Fruit fly (Drosophila melanogaster) whole organism, embryonic: ENCODE data around the gene CG33269.

ENCODE experiments used
- Abd-B ChIP-seq: fragments of 200-800 bp; sonication (Bioruptor generic); optimal IDR thresholded peaks from 2 replicates; lab custom pipeline; 2018; ENCODE audit warnings: missing biosample characterization, mild to moderate bottlenecking, missing genetic modification characterization, moderate library complexity
- Aef1 ChIP-seq: fragments of 200-800 bp; sonication (Bioruptor generic); IDR thresholded peaks from 3 replicates; pipeline ENCODE4 v1.3.6; 2022; ENCODE audit warnings: missing biosample characterization, missing genetic modification characterization
- CG10147 ChIP-seq: fragments of 200-800 bp; sonication (Bioruptor generic); optimal IDR thresholded peaks from 2 replicates; lab custom pipeline; 2019; ENCODE audit warnings: missing biosample characterization, mild to moderate bottlenecking, missing genetic modification characterization, moderate library complexity
- CG10462 ChIP-seq: fragments of 200-800 bp; sonication (Bioruptor generic); optimal IDR thresholded peaks from 2 replicates; lab custom pipeline; 2016; ENCODE audit warnings: missing biosample characterization, missing genetic modification characterization
- CG12744 ChIP-seq: fragments of 200-800 bp; sonication (Bioruptor generic); optimal IDR thresholded peaks from 2 replicates; lab custom pipeline; 2016; ENCODE audit warnings: missing biosample characterization, missing genetic modification characterization
- CG12769 ChIP-seq: fragments of 200-800 bp; sonication (Bioruptor generic); optimal IDR thresholded peaks from 2 replicates; lab custom pipeline; 2019; ENCODE audit warnings: missing biosample characterization, mild to moderate bottlenecking, missing genetic modification characterization, moderate library complexity
- CG13424 ChIP-seq: fragments of 200-800 bp; sonication (Bioruptor generic); optimal IDR thresholded peaks from 2 replicates; lab custom pipeline; 2019; ENCODE audit warnings: missing biosample characterization, mild to moderate bottlenecking, missing genetic modification characterization, moderate library complexity
- CG14667 ChIP-seq: fragments of 200-800 bp; sonication (Bioruptor generic); IDR thresholded peaks from 2 replicates; pipeline ENCODE4 v1.3.6; 2022; ENCODE audit warnings: missing biosample characterization, missing genetic modification characterization
- CG15269 ChIP-seq: fragments of 200-800 bp; sonication (Bioruptor generic); optimal IDR thresholded peaks from 2 replicates; lab custom pipeline; 2018; ENCODE audit warnings: missing biosample characterization, mild to moderate bottlenecking, missing genetic modification characterization, moderate library complexity
- CG15601 ChIP-seq: fragments of 200-800 bp; sonication (Bioruptor generic); optimal IDR thresholded peaks from 3 replicates; lab custom pipeline; 2019; ENCODE audit warnings: missing biosample characterization, mild to moderate bottlenecking, missing genetic modification characterization, moderate library complexity
- CG16815 ChIP-seq: fragments of 200-800 bp; sonication (Bioruptor generic); optimal IDR thresholded peaks from 3 replicates; lab custom pipeline; 2017; ENCODE audit warnings: missing biosample characterization, mild to moderate bottlenecking, missing genetic modification characterization
- CG17359 ChIP-seq: fragments of 200-800 bp; sonication (Bioruptor generic); optimal IDR thresholded peaks from 3 replicates; lab custom pipeline; 2018; ENCODE audit warnings: missing biosample characterization, mild to moderate bottlenecking, missing genetic modification characterization, moderate library complexity
- CG17385 ChIP-seq: fragments of 200-800 bp; sonication (Bioruptor generic); optimal IDR thresholded peaks from 3 replicates; lab custom pipeline; 2018; ENCODE audit warnings: missing biosample characterization, mild to moderate bottlenecking, missing genetic modification characterization
- CG17829 ChIP-seq: fragments of 200-800 bp; optimal IDR thresholded peaks from 2 replicates; lab custom pipeline; 2019; ENCODE audit warnings: missing biosample characterization, mild to moderate bottlenecking, missing genetic modification characterization, moderate library complexity
- CG18262 ChIP-seq: fragments of 200-800 bp; optimal IDR thresholded peaks from 3 replicates; lab custom pipeline; 2019; ENCODE audit warnings: missing biosample characterization, mild to moderate bottlenecking, missing genetic modification characterization, moderate library complexity
- CG18599 ChIP-seq: fragments of 200-800 bp; sonication (Bioruptor generic); optimal IDR thresholded peaks from 3 replicates; lab custom pipeline; 2017; ENCODE audit warnings: missing biosample characterization, missing genetic modification characterization, mild to moderate bottlenecking, moderate library complexity, missing genetic modification reagents
- CG30403 ChIP-seq: fragments of 200-800 bp; sonication (Bioruptor generic); optimal IDR thresholded peaks from 3 replicates; lab custom pipeline; 2016; ENCODE audit warnings: missing biosample characterization, missing genetic modification characterization
- CG33557 ChIP-seq: fragments of 200-800 bp; sonication (Bioruptor generic); optimal IDR thresholded peaks from 2 replicates; lab custom pipeline; 2019; ENCODE audit warnings: missing biosample characterization, mild to moderate bottlenecking, missing genetic modification characterization, moderate library complexity
- CG5180 ChIP-seq: fragments of 200-800 bp; sonication (Bioruptor generic); optimal IDR thresholded peaks from 3 replicates; lab custom pipeline; 2017; ENCODE audit warnings: missing biosample characterization, missing genetic modification characterization, mild to moderate bottlenecking, moderate library complexity, missing genetic modification reagents
- Chrac-16 ChIP-seq: fragments of 200-800 bp; sonication (Bioruptor generic); optimal IDR thresholded peaks from 3 replicates; lab custom pipeline; 2016; ENCODE audit warnings: missing biosample characterization, missing genetic modification characterization
- E2f1 ChIP-seq: fragments of 200-800 bp; sonication (Bioruptor generic); IDR thresholded peaks from 2 replicates; pipeline ENCODE4 v1.3.6; 2022; ENCODE audit warnings: missing biosample characterization, missing genetic modification characterization
- HmgZ ChIP-seq: fragments of 200-800 bp; sonication (Bioruptor generic); optimal IDR thresholded peaks from 2 replicates; lab custom pipeline; 2018; ENCODE audit warnings: missing biosample characterization, mild to moderate bottlenecking, missing genetic modification characterization
- Hr3 ChIP-seq: fragments of 200-800 bp; sonication (Bioruptor generic); optimal IDR thresholded peaks from 3 replicates; lab custom pipeline; 2016; ENCODE audit warnings: missing biosample characterization, missing genetic modification characterization
- Meics ChIP-seq: fragments of 200-800 bp; sonication (Bioruptor generic); optimal IDR thresholded peaks from 2 replicates; lab custom pipeline; 2017; ENCODE audit warnings: missing biosample characterization, mild to moderate bottlenecking, missing genetic modification characterization
- Sox100B ChIP-seq: fragments of 200-800 bp; sonication (Bioruptor generic); optimal IDR thresholded peaks from 3 replicates; lab custom pipeline; 2018; ENCODE audit warnings: missing biosample characterization, mild to moderate bottlenecking, missing genetic modification characterization
- Xrp1 ChIP-seq: fragments of 200-800 bp; sonication (Bioruptor generic); IDR thresholded peaks from 2 replicates; pipeline ENCODE4 v1.3.6; 2022; ENCODE audit warnings: missing biosample characterization, missing genetic modification characterization
- al ChIP-seq: fragments of 200-800 bp; sonication (Bioruptor generic); IDR thresholded peaks from 2 replicates; pipeline ENCODE4 v1.3.6; 2022; ENCODE audit warnings: missing biosample characterization, missing genetic modification characterization
- az2 ChIP-seq: fragments of 200-800 bp; sonication (Bioruptor generic); optimal IDR thresholded peaks from 3 replicates; lab custom pipeline; 2016; ENCODE audit warnings: missing biosample characterization, missing genetic modification characterization
- bsh ChIP-seq, 2 experiments: fragments of 200-800 bp; sonication (Bioruptor generic); optimal IDR thresholded peaks; 2 replicates each; lab custom pipeline; 2017 to 2018; ENCODE audit warnings: mild to moderate bottlenecking in 2 of 2, missing biosample characterization in 2 of 2, missing genetic modification characterization in 2 of 2, moderate library complexity in 1 of 2
- chif ChIP-seq, 2 experiments: fragments of 200-800 bp; sonication (Bioruptor generic); optimal IDR thresholded peaks; 3 replicates each; lab custom pipeline; 2016; ENCODE audit warnings: missing biosample characterization in 2 of 2, missing genetic modification characterization in 2 of 2
- dmrt11E ChIP-seq: fragments of 200-800 bp; sonication (Bioruptor generic); optimal IDR thresholded peaks from 3 replicates; lab custom pipeline; 2018; ENCODE audit warnings: missing biosample characterization, mild to moderate bottlenecking, missing genetic modification characterization, moderate library complexity
- dmrt99B ChIP-seq: fragments of 200-800 bp; sonication (Bioruptor generic); optimal IDR thresholded peaks from 2 replicates; lab custom pipeline; 2018; ENCODE audit warnings: missing biosample characterization, mild to moderate bottlenecking, missing genetic modification characterization, moderate library complexity
- gce ChIP-seq: fragments of 200-800 bp; sonication (Bioruptor generic); IDR thresholded peaks from 3 replicates; pipeline ENCODE4 v1.3.6; 2022; ENCODE audit warnings: missing biosample characterization, missing genetic modification characterization
- gsb-n ChIP-seq: fragments of 200-800 bp; sonication (Bioruptor generic); optimal IDR thresholded peaks from 3 replicates; lab custom pipeline; 2018; ENCODE audit warnings: missing biosample characterization, mild to moderate bottlenecking, missing genetic modification characterization
- insv ChIP-seq, 2 experiments: fragments of 200-800 bp; sonication (Bioruptor generic); optimal IDR thresholded peaks; 3 replicates each; lab custom pipeline; 2016 to 2018; ENCODE audit warnings: missing biosample characterization in 2 of 2, missing genetic modification characterization in 2 of 2
- jigr1 ChIP-seq: fragments of 200-800 bp; sonication (Bioruptor generic); IDR thresholded peaks from 3 replicates; pipeline ENCODE4 v1.3.6; 2022; ENCODE audit warnings: missing biosample characterization, missing genetic modification characterization
- kay ChIP-seq: fragments of 200-800 bp; sonication (Bioruptor generic); optimal IDR thresholded peaks from 2 replicates; lab custom pipeline; 2016; ENCODE audit warnings: missing biosample characterization, missing genetic modification characterization
- lilli ChIP-seq: fragments of 200-800 bp; sonication (Bioruptor generic); optimal IDR thresholded peaks from 3 replicates; lab custom pipeline; 2016; ENCODE audit warnings: missing biosample characterization, missing genetic modification characterization
- lmd ChIP-seq: fragments of 200-800 bp; sonication (Bioruptor generic); IDR thresholded peaks from 2 replicates; pipeline ENCODE4 v1.3.6; 2022; ENCODE audit warnings: missing biosample characterization, missing genetic modification characterization
- pan ChIP-seq, 4 experiments: fragments of >200 bp in 3 of 4; fragments of 200-800 bp in 1 of 4; sonication (Bioruptor generic) in 1 of 4; optimal IDR thresholded peaks in 3 of 4; IDR thresholded peaks in 1 of 4; 2 replicates each; pipeline versions ENCODE4 v1.3.6 to Lab custom; 2017 to 2022; ENCODE audit warnings: missing biosample characterization in 2 of 4, missing genetic modification characterization in 2 of 4, mixed read lengths in 1 of 4
- ranshi ChIP-seq: fragments of 200-800 bp; sonication (Bioruptor generic); IDR thresholded peaks from 2 replicates; pipeline ENCODE4 v1.3.6; 2022; ENCODE audit warnings: missing biosample characterization, missing genetic modification characterization
- sc ChIP-seq, 3 experiments: fragments of >200 bp in 2 of 3; fragments of 200-800 bp in 1 of 3; sonication (Bioruptor generic) in 1 of 3; optimal IDR thresholded peaks; 2 replicates in 2 of 3; 3 replicates in 1 of 3; lab custom pipeline; 2017; ENCODE audit warnings: mild to moderate bottlenecking in 1 of 3, missing biosample characterization in 1 of 3, missing genetic modification characterization in 1 of 3, missing genetic modification reagents in 1 of 3
- sisA ChIP-seq: fragments of 200-800 bp; sonication (Bioruptor generic); IDR thresholded peaks from 2 replicates; pipeline ENCODE4 v1.3.6; 2022; ENCODE audit warnings: missing biosample characterization, missing genetic modification characterization
- slbo ChIP-seq: fragments of 200-800 bp; sonication (Bioruptor generic); IDR thresholded peaks from 2 replicates; pipeline ENCODE4 v1.3.6; 2022; ENCODE audit warnings: missing biosample characterization, missing genetic modification characterization
- ssp ChIP-seq: fragments of 200-800 bp; sonication (Bioruptor generic); IDR thresholded peaks from 2 replicates; pipeline ENCODE4 v1.3.6; 2022; ENCODE audit warnings: missing biosample characterization, missing genetic modification characterization
- tap ChIP-seq: fragments of 200-800 bp; optimal IDR thresholded peaks from 3 replicates; lab custom pipeline; 2019; ENCODE audit warnings: missing biosample characterization, mild to moderate bottlenecking, missing genetic modification characterization, moderate library complexity
- ttk ChIP-seq: fragments of 200-800 bp; sonication (Bioruptor generic); IDR thresholded peaks from 2 replicates; pipeline ENCODE4 v2.1.2; 2022; ENCODE audit warnings: missing biosample characterization, missing genetic modification characterization
- vvl ChIP-seq: fragments of 200-800 bp; sonication (Bioruptor generic); IDR thresholded peaks from 2 replicates; pipeline ENCODE4 v1.3.6; 2022; ENCODE audit warnings: missing biosample characterization, missing genetic modification characterization
- yki ChIP-seq: fragments of >200 bp; optimal IDR thresholded peaks from 3 replicates; lab custom pipeline; 2018

CG33269 gene

dm6 chr3L:11551949-11552348 is 30.0 kb downstream of the CG33269 start (continued):
- TF ChIP-seq CG15601 (peak; percentile 40), sisA (GFP tag; lab: Robert Waterston, UW) (peak; percentile 45), vvl (0 out of 2 replicates have a peak, but pooled peaks have one; percentile 47), CG13424 (peak; percentile 42), CG12744 (GFP tag; lab: Kevin White, UChicago) (no peak), CG18262 (tag; lab: Kevin White, UChicago) (peak; percentile 72), chif (GFP tag; optimal IDR thresholded peaks at IDR 0.05; lab: Kevin White, UChicago) (peak in 1 of 2 experiments; percentile 16), jigr1 (GFP tag; lab: Robert Waterston, UW) (no peak), Hr3 (GFP tag; lab: Kevin White, UChicago) (peak; percentile 20), yki (lab: Kevin White, UChicago) (no peak), bsh (GFP tag; optimal IDR thresholded peaks at IDR 0.05; lab: Kevin White, UChicago) (peak in 1 of 2 experiments; percentile 73), CG30403 (peak; percentile 38), dmrt99B (tag; lab: Kevin White, UChicago) (peak; percentile 60), al (GFP tag; lab: Robert Waterston, UW) (no peak), pan (optimal IDR thresholded peaks at IDR 0.05; lab: Kevin White, UChicago) (no peak), pan (GFP tag; optimal IDR thresholded peaks at IDR 0.05 in 1 of 2, IDR thresholded peaks at IDR 0.05 in 1 of 2) (peak in 1 of 2 experiments; percentile 25), CG10147 (GFP tag; lab: Kevin White, UChicago) (peak; percentile 17), Meics (GFP tag; lab: Kevin White, UChicago) (no peak), lilli (no peak), ssp (GFP tag; lab: Robert Waterston, UW) (peak; percentile 38), az2 (GFP tag; lab: Kevin White, UChicago) (peak; percentile 12), ranshi (GFP tag; lab: Robert Waterston, UW) (0 out of 2 replicates have a peak, but pooled peaks have one; percentile 24), ttk (GFP tag; lab: Robert Waterston, UW) (0 out of 2 replicates have a peak, but pooled peaks have one; percentile 9), CG16815 (GFP tag; lab: Kevin White, UChicago) (peak; percentile 3), gce (GFP tag; lab: Robert Waterston, UW) (no peak), CG14667 (GFP tag; lab: Robert Waterston, UW) (no peak), dmrt11E (tag; lab: Kevin White, UChicago) (peak; percentile 75), slbo (GFP tag; lab: Robert Waterston, UW) (0 out of 2 replicates have a peak, but pooled peaks have one; percentile 29), sc (optimal IDR thresholded peaks at IDR 0.05; lab: Kevin White, UChicago) (no peak), sc (GFP tag; optimal IDR thresholded peaks at IDR 0.05; lab: Kevin White, UChicago) (peak; percentile 36), CG10462 (GFP tag; lab: Kevin White, UChicago) (peak; percentile 22), CG33557 (GFP tag; lab: Kevin White, UChicago) (peak; percentile 46), HmgZ (tag; lab: Kevin White, UChicago) (no peak), CG17385 (GFP tag; lab: Kevin White, UChicago) (peak; percentile 2), Aef1 (GFP tag; lab: Robert Waterston, UW) (no peak), kay (peak; percentile 6), Xrp1 (peak; percentile 82), CG5180 (GFP tag; lab: Kevin White, UChicago) (peak; percentile 27), CG17829 (peak; percentile 55), Sox100B (peak; percentile 9), lmd (GFP tag; lab: Robert Waterston, UW) (0 out of 2 replicates have a peak, but pooled peaks have one; percentile 23), CG18599 (GFP tag; lab: Kevin White, UChicago) (peak; percentile 40), E2f1 (peak; percentile 52), CG17359 (peak; percentile 50), CG15269 (tag; lab: Kevin White, UChicago) (peak; percentile 30), tap (tag; lab: Kevin White, UChicago) (peak; percentile 9), Chrac-16 (GFP tag; lab: Kevin White, UChicago) (peak; percentile 45), insv (GFP tag; optimal IDR thresholded peaks at IDR 0.05; lab: Kevin White, UChicago) (no peak), CG12769 (tag; lab: Kevin White, UChicago) (no peak), Abd-B (GFP tag; lab: Kevin White, UChicago) (peak; percentile 16), gsb-n (tag; lab: Kevin White, UChicago) (peak; percentile 34)
